Worm (Caenorhabditis elegans) whole organism, young adult: ENCODE results near the gene F35E8.13.

ENCODE experiments used
- D2030.7 ChIP-seq: fragments of 200-800 bp; sonication (Bioruptor generic); IDR thresholded peaks from 2 replicates; pipeline ENCODE4 v1.3.6; 2022; ENCODE audit warnings: missing genetic modification reagents, missing genetic modification characterization, missing compliant biosample characterization
- ama-1 ChIP-seq, 3 experiments: fragments of 150-350 bp in 1 of 3; sonication (generic microtip) in 2 of 3; optimal IDR thresholded peaks; 2 replicates each; lab custom pipeline; 2014 to 2018; ENCODE audit warnings: missing biosample characterization in 2 of 3, missing genetic modification characterization in 2 of 3, missing genetic modification reagents in 2 of 3
- cebp-1 ChIP-seq, 2 experiments: fragments of 200-800 bp in 1 of 2; sonication (Bioruptor generic) in 1 of 2; sonication (generic microtip) in 1 of 2; IDR thresholded peaks in 1 of 2; optimal IDR thresholded peaks in 1 of 2; 2 replicates each; pipeline versions ENCODE4 v1.3.6 to Lab custom; 2017 to 2022; ENCODE audit warnings: missing compliant biosample characterization in 2 of 2, missing genetic modification characterization in 2 of 2, mild to moderate bottlenecking in 1 of 2, missing genetic modification reagents in 1 of 2, moderate library complexity in 1 of 2
- chd-7 ChIP-seq: sonication (generic microtip); optimal IDR thresholded peaks from 2 replicates; lab custom pipeline; 2016; ENCODE audit warnings: mild to moderate bottlenecking, missing genetic modification characterization, moderate library complexity, missing compliant biosample characterization
- ets-4 ChIP-seq: fragments of 200-800 bp; sonication (Bioruptor generic); optimal IDR thresholded peaks from 2 replicates; lab custom pipeline; 2018; ENCODE audit warnings: mild to moderate bottlenecking, missing genetic modification characterization, missing compliant biosample characterization
- mel-28 ChIP-seq: sonication (generic microtip); optimal IDR thresholded peaks from 2 replicates; lab custom pipeline; 2016; ENCODE audit warnings: borderline replicate concordance, mild to moderate bottlenecking, missing genetic modification characterization, missing compliant biosample characterization
- nfya-1 ChIP-seq: sonication (generic microtip); optimal IDR thresholded peaks from 2 replicates; lab custom pipeline; 2017; ENCODE audit warnings: antibody characterized with exemption, missing compliant biosample characterization, missing genetic modification characterization, borderline replicate concordance; ENCODE audit not compliant: insufficient read depth
- sea-2 ChIP-seq: fragments of 200-800 bp; sonication (Bioruptor generic); IDR thresholded peaks from 2 replicates; pipeline ENCODE4 v1.3.6; 2022; ENCODE audit warnings: missing genetic modification characterization, missing compliant biosample characterization
- snpc-4 ChIP-seq, 5 experiments: fragments of 150-350 bp in 1 of 5; sonication (generic microtip) in 4 of 5; optimal IDR thresholded peaks; 2 replicates each; lab custom pipeline; 2014 to 2018; ENCODE audit warnings: missing genetic modification characterization in 5 of 5, missing biosample characterization in 3 of 5, antibody characterized with exemption in 2 of 5, mild to moderate bottlenecking in 2 of 5, missing compliant biosample characterization in 2 of 5, missing genotype in 2 of 5, moderate library complexity in 2 of 5, missing genetic modification reagents in 1 of 5
- unc-130 ChIP-seq: sonication (generic microtip); optimal IDR thresholded peaks from 2 replicates; lab custom pipeline; 2016; ENCODE audit warnings: missing genetic modification reagents, missing genetic modification characterization, missing compliant biosample characterization
- ztf-28 ChIP-seq: fragments of 200-800 bp; sonication (Bioruptor generic); IDR thresholded peaks from 2 replicates; pipeline ENCODE4 v1.3.6; 2022; ENCODE audit warnings: missing genetic modification reagents, missing genetic modification characterization, missing compliant biosample characterization

DNA sequence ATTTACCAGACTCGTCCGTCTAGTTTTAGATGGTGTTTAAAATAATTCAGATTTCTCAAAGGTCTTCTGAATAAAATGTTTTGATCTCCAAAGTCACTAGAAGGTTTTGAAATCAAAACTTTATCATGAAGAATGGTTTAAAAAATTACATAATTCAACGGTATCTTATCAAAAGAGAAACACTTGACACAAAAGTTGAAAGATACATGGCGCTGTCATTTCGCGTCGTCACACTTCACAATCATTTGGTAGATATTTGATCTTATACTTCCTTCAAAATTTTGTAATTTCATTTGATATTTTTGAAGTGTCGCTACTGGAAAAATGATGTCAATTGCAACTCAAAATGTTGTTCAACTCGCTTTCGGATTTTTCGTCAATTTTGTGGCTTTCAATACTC is 34.0 kb downstream of the F35E8.13 start, which contains the start of gene F36G9.3:
- no peak for TF ChIP-seq cebp-1 (GFP tag; IDR thresholded peaks at IDR 0.05; lab: Robert Waterston, UW)
- no peak for TF ChIP-seq cebp-1 (tag; optimal IDR thresholded peaks at IDR 0.05; lab: Kevin White, UChicago)
- no peak for TF ChIP-seq snpc-4 (GFP tag; optimal IDR thresholded peaks at IDR 0.05; lab: Kevin White, UChicago)
- no peak for TF ChIP-seq snpc-4 (tag; optimal IDR thresholded peaks at IDR 0.05; lab: Kevin White, UChicago)
- TF ChIP-seq sea-2 (GFP tag; lab: Robert Waterston, UW): no peak
- TF ChIP-seq unc-130: no peak
- no peak for TF ChIP-seq mel-28 (tag; lab: Kevin White, UChicago)
- TF ChIP-seq ama-1 (optimal IDR thresholded peaks at IDR 0.05; lab: Kevin White, UChicago): no peak
- no peak for TF ChIP-seq ama-1 (GFP tag; optimal IDR thresholded peaks at IDR 0.05; lab: Kevin White, UChicago)
- no peak for TF ChIP-seq D2030.7 (GFP tag; lab: Robert Waterston, UW)
- no peak for TF ChIP-seq ets-4 (GFP tag; lab: Kevin White, UChicago)
- TF ChIP-seq ztf-28 (GFP tag; lab: Robert Waterston, UW): no peak
- TF ChIP-seq chd-7 (tag; lab: Kevin White, UChicago): no peak
- no peak for TF ChIP-seq nfya-1
